Worm (Caenorhabditis elegans): ENCODE results near the gene spr-3.

Gene spr-3

DNA sequence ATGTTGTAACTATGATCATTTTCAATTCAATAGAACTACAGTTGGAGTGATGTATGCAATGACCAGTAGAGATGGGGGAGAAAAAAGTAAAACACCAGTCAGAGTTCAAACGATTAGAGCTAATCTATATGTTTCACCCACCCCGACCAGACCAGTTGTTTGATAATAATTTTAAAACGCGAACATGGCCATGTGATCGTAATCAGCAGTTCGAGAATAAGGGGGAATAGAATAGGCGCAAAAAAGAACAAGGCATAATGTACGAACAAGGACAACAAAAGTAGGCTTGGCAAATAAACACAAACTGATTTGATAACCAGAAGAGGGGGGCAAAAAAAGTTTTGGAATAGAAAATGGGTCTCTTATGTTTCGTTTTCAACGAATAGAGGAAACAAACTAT lies 15.8 kb upstream of the spr-3 start (continued):
- TF ChIP-seq nhr-77 (tag; optimal IDR thresholded peaks at IDR 0.05) (peak; percentile 70), fkh-10 (GFP tag; optimal IDR thresholded peaks at IDR 0.05) (no peak), daf-19 (GFP tag; conservative IDR thresholded peaks at IDR 0.05) (no peak), unc-62 (GFP tag; optimal IDR thresholded peaks at IDR 0.05 in 1 of 2) (no peak), unc-62 (tag; optimal IDR thresholded peaks at IDR 0.05) (no peak), mep-1 (tag; optimal IDR thresholded peaks at IDR 0.05) (peak; percentile 45), ceh-28 (tag; optimal IDR thresholded peaks at IDR 0.05) (no peak), egl-27 (tag; optimal IDR thresholded peaks at IDR 0.05) (no peak), ama-1 (optimal IDR thresholded peaks at IDR 0.05) (no peak), ceh-32 (tag; optimal IDR thresholded peaks at IDR 0.05; ENCODE audit: poor library complexity) (no peak), dmd-9 (GFP tag; IDR thresholded peaks at IDR 0.05) (no peak), ztf-7 (tag; optimal IDR thresholded peaks at IDR 0.05) (no peak), tra-1 (GFP tag; IDR thresholded peaks at IDR 0.05) (0 out of 2 replicates have a peak, but pooled peaks have one; percentile 21), vab-7 (GFP tag; IDR thresholded peaks at IDR 0.05) (no peak), F49E8.2 (tag; optimal IDR thresholded peaks at IDR 0.05; ENCODE audit: borderline replicate concordance) (no peak), nhr-42 (GFP tag; IDR thresholded peaks at IDR 0.05) (no peak), snpc-4 (tag; optimal IDR thresholded peaks at IDR 0.05) (no peak), arid-1 (GFP tag; conservative IDR thresholded peaks at IDR 0.05) (no peak), pha-4 (GFP tag; IDR thresholded peaks at IDR 0.05) (no peak), pha-4 (tag; optimal IDR thresholded peaks at IDR 0.05) (no peak), nhr-28 (tag; optimal IDR thresholded peaks at IDR 0.05) (peak; percentile 81), spr-1 (tag; optimal IDR thresholded peaks at IDR 0.05) (no peak), daf-16 (GFP tag; optimal IDR thresholded peaks at IDR 0.05) (no peak), daf-16 (tag; optimal IDR thresholded peaks at IDR 0.05) (peak; percentile 92), F10B5.3 (tag; optimal IDR thresholded peaks at IDR 0.05) (no peak), lin-29 (GFP tag; IDR thresholded peaks at IDR 0.05) (no peak), lin-1 (GFP tag; IDR thresholded peaks at IDR 0.05) (0 out of 2 replicates have a peak, but pooled peaks have one; percentile 21), dpl-1 (GFP tag; optimal IDR thresholded peaks at IDR 0.05) (no peak), nhr-48 (tag; optimal IDR thresholded peaks at IDR 0.05) (no peak), zip-2 (tag; optimal IDR thresholded peaks at IDR 0.05) (no peak), lsy-2 (tag; optimal IDR thresholded peaks at IDR 0.05) (no peak), php-3 (GFP tag; IDR thresholded peaks at IDR 0.05) (0 out of 2 replicates have a peak, but pooled peaks have one; percentile 37), Y5F2A.4 (GFP tag; optimal IDR thresholded peaks at IDR 0.05) (no peak), ztf-11 (tag; optimal IDR thresholded peaks at IDR 0.05) (no peak), aly-2 (tag; optimal IDR thresholded peaks at IDR 0.05) (no peak), mes-2 (tag; optimal IDR thresholded peaks at IDR 0.05; ENCODE audit: poor library complexity, severe bottlenecking) (peak; percentile 23), cey-2 (tag; optimal IDR thresholded peaks at IDR 0.05; ENCODE audit: borderline replicate concordance, insufficient read depth) (no peak), snpc-1.2 (GFP tag; IDR thresholded peaks at IDR 0.05) (no peak), duxl-1 (tag; optimal IDR thresholded peaks at IDR 0.05; ENCODE audit: poor library complexity) (no peak), ZK337.2 (GFP tag; IDR thresholded peaks at IDR 0.05) (no peak), unc-130 (GFP tag; optimal IDR thresholded peaks at IDR 0.05) (no peak), Y75B8A.6 (GFP tag; IDR thresholded peaks at IDR 0.05) (no peak), nhr-111 (GFP tag; optimal IDR thresholded peaks at IDR 0.05) (no peak), mdt-29 (GFP tag; IDR thresholded peaks at IDR 0.05) (no peak), unc-39 (tag; optimal IDR thresholded peaks at IDR 0.05) (no peak), mxl-2 (GFP tag; conservative IDR thresholded peaks at IDR 0.05) (no peak), T26A8.4 (GFP tag; IDR thresholded peaks at IDR 0.05) (no peak), tag-97 (GFP tag; IDR thresholded peaks at IDR 0.05) (no peak), dmd-8 (GFP tag; IDR thresholded peaks at IDR 0.05) (no peak), lin-13 (GFP tag; optimal IDR thresholded peaks at IDR 0.05) (no peak), nhr-41 (GFP tag; IDR thresholded peaks at IDR 0.05) (no peak), dve-1 (tag; optimal IDR thresholded peaks at IDR 0.05; ENCODE audit: insufficient read depth) (peak; percentile 48)

All from whole organism, L4 larva.